Fruit fly (Drosophila melanogaster) whole organism, adult: ENCODE data around the gene Hr96.
A peak's percentile ranks its signal among the peaks of the same experiment; 100 is the strongest.

ENCODE experiments used
- CG12768 ChIP-seq: fragments of 200-800 bp; sonication (Bioruptor generic); optimal IDR thresholded peaks from 2 replicates; lab custom pipeline; 2017; ENCODE audit warnings: missing biosample characterization, missing genetic modification characterization, mild to moderate bottlenecking, moderate library complexity, missing genetic modification reagents
- CG7045 ChIP-seq: fragments of 200-800 bp; sonication (Bioruptor generic); optimal IDR thresholded peaks from 2 replicates; lab custom pipeline; 2017; ENCODE audit warnings: missing biosample characterization, mild to moderate bottlenecking, missing genetic modification characterization
- Clk ChIP-seq: fragments of 200-800 bp; sonication (Bioruptor generic); optimal IDR thresholded peaks from 2 replicates; lab custom pipeline; 2017; ENCODE audit warnings: missing biosample characterization, missing genetic modification characterization
- Crg-1 ChIP-seq: fragments of 200-800 bp; sonication (Bioruptor generic); optimal IDR thresholded peaks from 2 replicates; lab custom pipeline; 2016; ENCODE audit warnings: missing biosample characterization, missing genetic modification characterization
- Mnt ChIP-seq: fragments of 200-800 bp; sonication (Bioruptor generic); optimal IDR thresholded peaks from 2 replicates; lab custom pipeline; 2016; ENCODE audit warnings: missing biosample characterization, mild to moderate bottlenecking, missing genetic modification characterization
- bab1 ChIP-seq: fragments of 200-800 bp; sonication (Bioruptor generic); optimal IDR thresholded peaks from 3 replicates; lab custom pipeline; 2019; ENCODE audit warnings: missing biosample characterization, mild to moderate bottlenecking, missing genetic modification characterization, moderate library complexity
- cic ChIP-seq: fragments of 200-800 bp; sonication (Bioruptor generic); optimal IDR thresholded peaks from 2 replicates; lab custom pipeline; 2017; ENCODE audit warnings: missing biosample characterization, mild to moderate bottlenecking, missing genetic modification characterization, moderate library complexity
- kay ChIP-seq: fragments of 200-800 bp; sonication (Bioruptor generic); peaks from one replicate; lab custom pipeline; 2016; ENCODE audit warnings: missing biosample characterization, missing genetic modification characterization, borderline replicate concordance
- pad ChIP-seq: fragments of 200-800 bp; sonication (Bioruptor generic); optimal IDR thresholded peaks from 3 replicates; lab custom pipeline; 2017; ENCODE audit warnings: missing biosample characterization, missing genetic modification characterization, mild to moderate bottlenecking, moderate library complexity, missing genetic modification reagents
- tj ChIP-seq: fragments of 200-800 bp; sonication (Bioruptor generic); optimal IDR thresholded peaks from 3 replicates; lab custom pipeline; 2017; ENCODE audit warnings: missing biosample characterization, mild to moderate bottlenecking, missing genetic modification characterization, moderate library complexity
- toe ChIP-seq: fragments of 200-800 bp; sonication (Bioruptor generic); optimal IDR thresholded peaks from 2 replicates; lab custom pipeline; 2016; ENCODE audit warnings: missing biosample characterization, missing genetic modification characterization

DNA sequence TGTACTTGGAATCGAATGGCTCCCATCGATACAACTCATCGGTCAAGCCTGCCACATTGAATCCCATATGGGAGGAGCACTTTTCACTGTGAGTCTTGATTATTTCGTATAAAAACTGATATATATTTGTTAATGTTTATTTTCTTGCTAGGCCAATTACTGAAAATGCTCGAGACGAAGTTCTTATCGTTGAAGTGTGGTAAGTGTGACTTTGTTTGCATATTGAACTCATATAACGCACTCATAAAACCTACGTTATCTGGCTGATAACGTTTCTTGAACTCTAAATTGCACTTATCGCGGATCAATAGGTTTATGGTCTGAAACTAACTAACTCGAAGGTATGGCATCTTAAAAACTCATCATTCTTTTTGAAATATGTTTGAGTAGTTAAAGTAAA is 35.4 kb downstream of the Hr96 start:
- TF ChIP-seq Clk (GFP tag; lab: Kevin White, UChicago) (no peak), Crg-1 (GFP tag; lab: Kevin White, UChicago) (no peak), kay (GFP tag; lab: Kevin White, UChicago) (peak; percentile 7), cic (GFP tag; lab: Kevin White, UChicago) (no peak), tj (GFP tag; lab: Kevin White, UChicago) (no peak), Mnt (GFP tag; lab: Kevin White, UChicago) (no peak), bab1 (GFP tag; lab: Kevin White, UChicago) (no peak), CG12768 (GFP tag; lab: Kevin White, UChicago) (no peak), CG7045 (GFP tag; lab: Kevin White, UChicago) (no peak), toe (GFP tag; lab: Kevin White, UChicago) (no peak), pad (no peak)
